Fruit fly (Drosophila melanogaster) whole organism, embryonic: ENCODE data around the gene ftz.

Source experiments
- B-H2 ChIP-seq: fragments of 200-800 bp; sonication (Bioruptor generic); optimal IDR thresholded peaks from 2 replicates; lab custom pipeline; 2018; ENCODE audit warnings: missing biosample characterization, mild to moderate bottlenecking, missing genetic modification characterization
- CG10267 ChIP-seq: fragments of 200-800 bp; sonication (Bioruptor generic); optimal IDR thresholded peaks from 2 replicates; lab custom pipeline; 2018; ENCODE audit warnings: missing biosample characterization, mild to moderate bottlenecking, missing genetic modification characterization, moderate library complexity
- CG12104 ChIP-seq: fragments of 200-800 bp; sonication (Bioruptor generic); optimal IDR thresholded peaks from 3 replicates; lab custom pipeline; 2016; ENCODE audit warnings: missing biosample characterization, missing genetic modification characterization
- CG13894 ChIP-seq: fragments of 200-800 bp; sonication (Bioruptor generic); optimal IDR thresholded peaks from 3 replicates; lab custom pipeline; 2018; ENCODE audit warnings: missing biosample characterization, mild to moderate bottlenecking, missing genetic modification characterization, moderate library complexity
- CG1602 ChIP-seq: fragments of 200-800 bp; sonication (Bioruptor generic); optimal IDR thresholded peaks from 3 replicates; lab custom pipeline; 2016; ENCODE audit warnings: missing biosample characterization, missing genetic modification characterization
- CG18476 ChIP-seq: fragments of 200-800 bp; sonication (Bioruptor generic); optimal IDR thresholded peaks from 2 replicates; lab custom pipeline; 2016; ENCODE audit warnings: missing biosample characterization, mild to moderate bottlenecking, missing genetic modification characterization
- CG18599 ChIP-seq: fragments of 200-800 bp; sonication (Bioruptor generic); optimal IDR thresholded peaks from 3 replicates; lab custom pipeline; 2017; ENCODE audit warnings: missing biosample characterization, missing genetic modification characterization, mild to moderate bottlenecking, moderate library complexity, missing genetic modification reagents
- CG18764 ChIP-seq: fragments of 200-800 bp; sonication (Bioruptor generic); optimal IDR thresholded peaks from 3 replicates; lab custom pipeline; 2016; ENCODE audit warnings: missing biosample characterization, missing genetic modification characterization
- CG2120 ChIP-seq: fragments of 200-800 bp; sonication (Bioruptor generic); optimal IDR thresholded peaks from 3 replicates; lab custom pipeline; 2016; ENCODE audit warnings: missing biosample characterization, missing genetic modification characterization
- CG2678 ChIP-seq: fragments of 200-800 bp; sonication (Bioruptor generic); optimal IDR thresholded peaks from 3 replicates; lab custom pipeline; 2019; ENCODE audit warnings: missing biosample characterization, mild to moderate bottlenecking, missing genetic modification characterization, moderate library complexity
- CG31441 ChIP-seq: fragments of 200-800 bp; sonication (Bioruptor generic); IDR thresholded peaks from 2 replicates; pipeline ENCODE4 v1.3.6; 2022; ENCODE audit warnings: missing biosample characterization, missing genetic modification characterization
- CG3281 ChIP-seq: fragments of 200-800 bp; sonication (Bioruptor generic); optimal IDR thresholded peaks from 3 replicates; lab custom pipeline; 2017; ENCODE audit warnings: missing biosample characterization, mild to moderate bottlenecking, missing genetic modification characterization
- CG3847 ChIP-seq: fragments of 200-800 bp; sonication (Bioruptor generic); IDR thresholded peaks from 2 replicates; pipeline ENCODE4 v1.3.6; 2022; ENCODE audit warnings: missing biosample characterization, missing genetic modification characterization
- CG6683 ChIP-seq: fragments of 200-800 bp; sonication (Bioruptor generic); optimal IDR thresholded peaks from 2 replicates; lab custom pipeline; 2017; ENCODE audit warnings: missing biosample characterization, mild to moderate bottlenecking, missing genetic modification characterization, missing genetic modification reagents
- CG6791 ChIP-seq: fragments of 200-800 bp; sonication (Bioruptor generic); IDR thresholded peaks from 3 replicates; pipeline ENCODE4 v1.3.6; 2022; ENCODE audit warnings: missing biosample characterization, missing genetic modification characterization; ENCODE audit not compliant: partially characterized antibody
- CG7839 ChIP-seq: fragments of 200-800 bp; sonication (Bioruptor generic); optimal IDR thresholded peaks from 3 replicates; lab custom pipeline; 2018; ENCODE audit warnings: missing biosample characterization, mild to moderate bottlenecking, missing genetic modification characterization, moderate library complexity
- CG7928 ChIP-seq: fragments of 200-800 bp; sonication (Bioruptor generic); optimal IDR thresholded peaks from 2 replicates; lab custom pipeline; 2017; ENCODE audit warnings: missing biosample characterization, mild to moderate bottlenecking, missing genetic modification characterization
- Dp ChIP-seq: fragments of 200-800 bp; sonication (Bioruptor generic); optimal IDR thresholded peaks from 2 replicates; lab custom pipeline; 2018; ENCODE audit warnings: missing biosample characterization, mild to moderate bottlenecking, missing genetic modification characterization, moderate library complexity
- HLH4C ChIP-seq: fragments of 200-800 bp; sonication (Bioruptor generic); IDR thresholded peaks from 3 replicates; pipeline ENCODE4 v1.3.6; 2022; ENCODE audit warnings: missing biosample characterization, missing genetic modification characterization; ENCODE audit not compliant: partially characterized antibody
- Lhr ChIP-seq: fragments of 200-800 bp; sonication (Bioruptor generic); optimal IDR thresholded peaks from 3 replicates; lab custom pipeline; 2017; ENCODE audit warnings: mild to moderate bottlenecking, missing biosample characterization, missing genetic modification reagents, missing genetic modification characterization
- Lim3 ChIP-seq: fragments of 200-800 bp; sonication (Bioruptor generic); IDR thresholded peaks from 2 replicates; pipeline ENCODE4 v1.3.6; 2022; ENCODE audit warnings: missing biosample characterization, missing genetic modification characterization
- MBD-R2 ChIP-seq: fragments of 200-800 bp; sonication (Bioruptor generic); IDR thresholded peaks from 2 replicates; pipeline ENCODE4 v1.3.6; 2022; ENCODE audit warnings: missing biosample characterization, missing genetic modification characterization
- NFAT ChIP-seq: fragments of 200-800 bp; sonication (Bioruptor generic); IDR thresholded peaks from 2 replicates; pipeline ENCODE4 v1.3.6; 2022; ENCODE audit warnings: missing biosample characterization, missing genetic modification characterization
- PHDP ChIP-seq: fragments of 200-800 bp; sonication (Bioruptor generic); optimal IDR thresholded peaks from 3 replicates; lab custom pipeline; 2018; ENCODE audit warnings: missing biosample characterization, mild to moderate bottlenecking, missing genetic modification characterization, moderate library complexity
- Rfx ChIP-seq: fragments of 200-800 bp; sonication (Bioruptor generic); IDR thresholded peaks from 2 replicates; pipeline ENCODE4 v1.3.6; 2022; ENCODE audit warnings: missing biosample characterization, missing genetic modification characterization
- YL-1 ChIP-seq: fragments of 200-800 bp; sonication (Bioruptor generic); optimal IDR thresholded peaks from 3 replicates; lab custom pipeline; 2017; ENCODE audit warnings: missing biosample characterization, mild to moderate bottlenecking, missing genetic modification characterization
- abd-A ChIP-seq: fragments of 200-800 bp; sonication (Bioruptor generic); optimal IDR thresholded peaks from 3 replicates; lab custom pipeline; 2019; ENCODE audit warnings: missing biosample characterization, mild to moderate bottlenecking, missing genetic modification characterization, moderate library complexity
- ap ChIP-seq: fragments of 200-800 bp; sonication (Bioruptor generic); IDR thresholded peaks from 2 replicates; pipeline ENCODE4 v1.3.6; 2022; ENCODE audit warnings: missing biosample characterization, missing genetic modification characterization
- ci ChIP-seq: fragments of 200-800 bp; sonication (Bioruptor generic); IDR thresholded peaks from 3 replicates; pipeline ENCODE4 v1.3.6; 2022; ENCODE audit warnings: missing biosample characterization, missing genetic modification characterization
- croc ChIP-seq: fragments of 200-800 bp; sonication (Bioruptor generic); conservative IDR thresholded peaks from 3 replicates; pipeline ENCODE4 v1.3.6; 2022; ENCODE audit warnings: missing biosample characterization, missing genetic modification characterization
- emc ChIP-seq: fragments of 200-800 bp; sonication (Bioruptor generic); optimal IDR thresholded peaks from 2 replicates; lab custom pipeline; 2016; ENCODE audit warnings: missing biosample characterization, missing genetic modification characterization
- esg ChIP-seq: fragments of 200-800 bp; sonication (Bioruptor generic); conservative IDR thresholded peaks from 2 replicates; pipeline ENCODE4 v1.3.6; 2022; ENCODE audit warnings: missing biosample characterization, missing genetic modification characterization
- fd3F ChIP-seq: fragments of 200-800 bp; sonication (Bioruptor generic); optimal IDR thresholded peaks from 2 replicates; lab custom pipeline; 2018; ENCODE audit warnings: missing biosample characterization, mild to moderate bottlenecking, missing genetic modification characterization, moderate library complexity
- gce ChIP-seq: fragments of 200-800 bp; sonication (Bioruptor generic); IDR thresholded peaks from 3 replicates; pipeline ENCODE4 v1.3.6; 2022; ENCODE audit warnings: missing biosample characterization, missing genetic modification characterization
- insv ChIP-seq, 2 experiments: fragments of 200-800 bp; sonication (Bioruptor generic); optimal IDR thresholded peaks; 3 replicates each; lab custom pipeline; 2016 to 2018; ENCODE audit warnings: missing biosample characterization in 2 of 2, missing genetic modification characterization in 2 of 2
- lilli ChIP-seq: fragments of 200-800 bp; sonication (Bioruptor generic); optimal IDR thresholded peaks from 3 replicates; lab custom pipeline; 2016; ENCODE audit warnings: missing biosample characterization, missing genetic modification characterization
- lola ChIP-seq, 3 experiments: fragments of >200 bp in 2 of 3; fragments of 200-800 bp in 1 of 3; sonication (Bioruptor generic) in 1 of 3; optimal IDR thresholded peaks; 2 replicates each; lab custom pipeline; 2017 to 2019; ENCODE audit warnings: missing biosample characterization in 3 of 3, missing genetic modification characterization in 3 of 3, mild to moderate bottlenecking in 1 of 3, moderate library complexity in 1 of 3
- mirr ChIP-seq: fragments of 200-800 bp; sonication (Bioruptor generic); optimal IDR thresholded peaks from 3 replicates; lab custom pipeline; 2018; ENCODE audit warnings: missing biosample characterization, mild to moderate bottlenecking, missing genetic modification characterization
- nerfin-2 ChIP-seq: fragments of 200-800 bp; sonication (Bioruptor generic); IDR thresholded peaks from 2 replicates; pipeline ENCODE4 v1.3.6; 2022; ENCODE audit warnings: missing biosample characterization, missing genetic modification characterization; ENCODE audit not compliant: partially characterized antibody
- nom ChIP-seq: fragments of 200-800 bp; sonication (Bioruptor generic); optimal IDR thresholded peaks from 2 replicates; lab custom pipeline; 2017; ENCODE audit warnings: missing biosample characterization, missing genetic modification characterization, mild to moderate bottlenecking, moderate library complexity, missing genetic modification reagents
- pho ChIP-seq: fragments of 200-800 bp; sonication (Bioruptor generic); optimal IDR thresholded peaks from 2 replicates; lab custom pipeline; 2016; ENCODE audit warnings: missing biosample characterization, missing genetic modification characterization
- pita ChIP-seq: fragments of 200-800 bp; sonication (Bioruptor generic); optimal IDR thresholded peaks from 2 replicates; lab custom pipeline; 2017; ENCODE audit warnings: missing biosample characterization, mild to moderate bottlenecking, missing genetic modification characterization
- row ChIP-seq: fragments of 200-800 bp; sonication (Bioruptor generic); IDR thresholded peaks from 3 replicates; pipeline ENCODE4 v1.3.6; 2022; ENCODE audit warnings: missing biosample characterization, missing genetic modification characterization
- shn ChIP-seq: fragments of 200-800 bp; sonication (Bioruptor generic); optimal IDR thresholded peaks from 3 replicates; lab custom pipeline; 2016; ENCODE audit warnings: missing biosample characterization, missing genetic modification characterization
- ssp ChIP-seq: fragments of 200-800 bp; sonication (Bioruptor generic); IDR thresholded peaks from 2 replicates; pipeline ENCODE4 v1.3.6; 2022; ENCODE audit warnings: missing biosample characterization, missing genetic modification characterization
- tll ChIP-seq, 2 experiments: fragments of 200-800 bp in 1 of 2; fragments of >200 bp in 1 of 2; sonication (Bioruptor generic) in 1 of 2; optimal IDR thresholded peaks; 2 replicates each; lab custom pipeline; 2017 to 2019; ENCODE audit warnings: missing biosample characterization in 2 of 2, missing genetic modification characterization in 2 of 2, mild to moderate bottlenecking in 1 of 2, moderate library complexity in 1 of 2
- usp ChIP-seq: fragments of >200 bp; optimal IDR thresholded peaks from 2 replicates; lab custom pipeline; 2017; ENCODE audit warnings: missing biosample characterization, missing genetic modification characterization
- yki ChIP-seq: fragments of >200 bp; optimal IDR thresholded peaks from 3 replicates; lab custom pipeline; 2018

ftz gene

DNA sequence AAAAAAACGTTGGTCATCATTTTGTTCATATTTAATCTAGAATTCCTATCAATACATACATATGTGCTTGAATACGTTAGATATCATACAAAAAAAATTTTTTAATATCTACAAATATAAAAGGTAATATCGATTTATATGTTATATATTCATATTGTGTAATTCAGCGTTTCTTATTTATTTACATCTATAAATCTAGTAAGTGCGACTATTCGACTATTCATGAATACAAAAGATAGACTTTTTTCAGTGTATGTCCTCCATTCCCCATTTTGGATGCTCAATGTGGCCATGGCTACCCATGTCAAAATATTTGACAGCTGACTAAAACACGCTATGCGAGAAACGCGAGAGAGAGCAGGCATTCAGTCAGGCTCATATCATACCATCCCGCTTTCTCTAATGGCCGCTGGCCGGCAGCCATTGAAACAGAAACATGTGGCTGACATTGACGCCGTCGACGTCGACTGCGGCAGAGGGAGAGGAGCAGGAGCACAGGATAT lies 39.2 kb downstream of the ftz start (continued):
- peak; percentile 75 for TF ChIP-seq CG18599
- no peak for TF ChIP-seq ci (GFP tag; lab: Robert Waterston, UW)
- TF ChIP-seq shn (GFP tag; lab: Kevin White, UChicago) = no peak
- peak; percentile 61 for TF ChIP-seq CG1602 (GFP tag; lab: Kevin White, UChicago)
- no peak for TF ChIP-seq Dp (GFP tag; lab: Kevin White, UChicago)
- no peak for TF ChIP-seq ap (GFP tag; lab: Robert Waterston, UW)
- peak; percentile 73 for TF ChIP-seq croc (GFP tag; lab: Robert Waterston, UW)
- TF ChIP-seq CG10267 (tag; lab: Kevin White, UChicago) = peak; percentile 84
- peak; percentile 48 for TF ChIP-seq Lhr (GFP tag; lab: Kevin White, UChicago)
- no peak for TF ChIP-seq YL-1 (GFP tag; lab: Kevin White, UChicago)
- TF ChIP-seq lilli = no peak
- peak; percentile 76 for TF ChIP-seq PHDP (tag; lab: Kevin White, UChicago)
- TF ChIP-seq esg (GFP tag; lab: Robert Waterston, UW) = peak; percentile 62
- peak; percentile 14 for TF ChIP-seq CG2120 (GFP tag; lab: Kevin White, UChicago)
- no peak for TF ChIP-seq CG18476
- TF ChIP-seq CG2678 (tag; lab: Kevin White, UChicago) = peak; percentile 87
- TF ChIP-seq CG12104 (GFP tag; lab: Kevin White, UChicago) = peak; percentile 47
- TF ChIP-seq CG6791 = no peak
- TF ChIP-seq mirr (GFP tag; lab: Kevin White, UChicago) = no peak
- TF ChIP-seq fd3F (GFP tag; lab: Kevin White, UChicago) = peak; percentile 4
- TF ChIP-seq CG3281 (GFP tag; lab: Kevin White, UChicago) = peak; percentile 55
- TF ChIP-seq CG31441 (GFP tag; lab: Robert Waterston, UW) = peak; percentile 95
- no peak for TF ChIP-seq Lim3 (GFP tag; lab: Robert Waterston, UW)
- TF ChIP-seq insv (GFP tag; optimal IDR thresholded peaks at IDR 0.05; lab: Kevin White, UChicago) = no peak
- TF ChIP-seq row (GFP tag; lab: Robert Waterston, UW) = peak; percentile 64; the same call in 2 of the 3 replicates
- no peak for TF ChIP-seq emc (GFP tag; lab: Kevin White, UChicago)
- TF ChIP-seq CG7928 (GFP tag; lab: Kevin White, UChicago) = no peak
- TF ChIP-seq nom (GFP tag; lab: Kevin White, UChicago) = no peak
- TF ChIP-seq gce (GFP tag; lab: Robert Waterston, UW) = no peak
- TF ChIP-seq usp (GFP tag; lab: Kevin White, UChicago) = no peak

DNA sequence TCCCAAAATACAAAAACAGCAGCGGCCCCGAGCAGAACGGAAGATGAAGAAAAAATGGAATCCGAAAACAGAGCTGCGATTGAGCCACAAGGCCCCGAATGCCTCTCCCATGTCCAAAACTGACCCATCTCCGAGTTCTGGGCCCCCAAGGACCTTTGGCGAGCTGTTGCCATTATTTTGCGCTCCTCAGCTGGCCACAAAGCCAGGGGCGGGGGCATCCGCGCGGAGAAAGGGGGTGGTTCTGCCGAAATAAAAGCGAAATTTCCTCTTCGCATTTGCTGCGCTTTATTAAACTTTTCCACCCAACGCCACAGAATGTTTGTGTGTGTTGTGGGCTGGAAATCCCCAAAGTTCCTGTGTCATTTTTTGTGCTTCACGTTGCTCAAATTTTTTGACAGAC lies 40.2 kb downstream of the ftz start:
- TF ChIP-seq abd-A (tag; lab: Kevin White, UChicago) (peak; percentile 75), CG13894 (tag; lab: Kevin White, UChicago) (peak; percentile 67), ssp (GFP tag; lab: Robert Waterston, UW) (no peak), CG18764 (GFP tag; lab: Kevin White, UChicago) (no peak), NFAT (GFP tag; lab: Robert Waterston, UW) (no peak), CG6683 (GFP tag; lab: Kevin White, UChicago) (no peak)

DNA sequence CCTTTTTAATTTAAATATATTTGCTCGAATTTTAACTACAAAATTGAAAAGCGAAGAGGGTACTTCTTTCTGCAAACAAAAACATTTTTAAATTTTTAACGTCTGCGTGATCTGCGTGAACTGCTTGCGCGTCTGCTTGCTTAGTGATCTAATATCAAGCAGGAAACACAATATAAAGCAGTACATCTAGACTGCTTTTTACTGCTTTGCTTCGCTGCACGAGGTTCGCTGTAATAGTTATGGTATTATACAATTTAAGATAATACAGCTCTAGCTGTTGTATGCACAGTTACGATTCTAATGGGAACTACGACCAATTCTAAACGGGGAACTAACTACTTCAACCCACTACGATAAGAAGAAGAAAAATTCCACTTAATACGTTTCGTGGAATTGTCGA lies 44.0 kb downstream of the ftz start:
- TF ChIP-seq pho (GFP tag; lab: Kevin White, UChicago) = peak; percentile 26
- TF ChIP-seq tll (GFP tag; optimal IDR thresholded peaks at IDR 0.05; lab: Kevin White, UChicago) = peak in 1 of 2 experiments; percentile 35
- TF ChIP-seq HLH4C (GFP tag; lab: Robert Waterston, UW) = 0 out of 3 replicates have a peak, but pooled peaks have one; percentile 7
- TF ChIP-seq B-H2 (GFP tag; lab: Kevin White, UChicago) = no peak
- peak; percentile 19 for TF ChIP-seq CG7839 (tag; lab: Kevin White, UChicago)
- no peak for TF ChIP-seq nerfin-2
- TF ChIP-seq yki (lab: Kevin White, UChicago) = peak; percentile 71
- TF ChIP-seq lola (GFP tag; optimal IDR thresholded peaks at IDR 0.05; lab: Kevin White, UChicago) = peak in 1 of 3 experiments; percentile 69
- 0 out of 2 replicates have a peak, but pooled peaks have one; percentile 16 for TF ChIP-seq MBD-R2 (GFP tag; lab: Robert Waterston, UW)
- peak; percentile 50 for TF ChIP-seq Rfx (GFP tag; lab: Robert Waterston, UW)
- 0 out of 2 replicates have a peak, but pooled peaks have one; percentile 14 for TF ChIP-seq CG3847
- peak; percentile 36 for TF ChIP-seq pita
